Fruit fly (Drosophila melanogaster) whole organism, prepupa: ENCODE results near the gene CG14551.

Source experiments
- CG11762 ChIP-seq: fragments of 200-800 bp; sonication (Bioruptor generic); optimal IDR thresholded peaks from 3 replicates; lab custom pipeline; 2016; ENCODE audit warnings: missing biosample characterization, missing genetic modification characterization; ENCODE audit not compliant: insufficient read depth
- CG16779 ChIP-seq: fragments of 200-800 bp; sonication (Bioruptor generic); optimal IDR thresholded peaks from 3 replicates; lab custom pipeline; 2017; ENCODE audit warnings: missing biosample characterization, mild to moderate bottlenecking, missing genetic modification characterization
- net ChIP-seq: fragments of 200-800 bp; sonication (Bioruptor generic); optimal IDR thresholded peaks from 3 replicates; lab custom pipeline; 2016; ENCODE audit warnings: missing biosample characterization, missing genetic modification characterization

dm6 chr3R:26024596-26025213 lies 38.1 kb downstream of the CG14551 start:
- no peak for TF ChIP-seq CG11762 (GFP tag; lab: Kevin White, UChicago)
- no peak for TF ChIP-seq CG16779 (tag; lab: Kevin White, UChicago)
- TF ChIP-seq net = no peak
